In genomic region chrIII:4398463-4398862, ce11 we compare ENCODE assay signal across 2 worm cellular contexts.
TF ChIP-seq lines count a peak whose summit lies in the region.

R07E5.6 (plus strand) TSS chrIII:4398763.

TF ChIP-seq in whole organism, L3 larva, 47 proteins besides CTCF, POLR2A, EP300 and RAD21:
- TF ChIP-seq ceh-28 (tag; optimal IDR thresholded peaks at IDR 0.05; lab: Kevin White, UChicago) (peak; percentile 41), pqm-1 (tag; optimal IDR thresholded peaks at IDR 0.05; lab: Kevin White, UChicago) (no peak)
TF ChIP-seq in whole organism, L3 larva: peak in this region for 1.

TF ChIP-seq in whole organism, L4 larva, 104 proteins besides CTCF, POLR2A, EP300 and RAD21:
- TF ChIP-seq ceh-28 (tag; optimal IDR thresholded peaks at IDR 0.05; lab: Kevin White, UChicago) (peak; percentile 51), F10B5.3 (tag; optimal IDR thresholded peaks at IDR 0.05; lab: Kevin White, UChicago) (no peak)
TF ChIP-seq in whole organism, L4 larva: peak in this region for 1.

Comparison
In these comparisons a context has a peak if more than half of its experiments do, and no peak if none do; other contexts are left out.
1. Of the 28 proteins assayed by ChIP-seq in both whole organism, L4 larva and whole organism, L3 larva: peak only in whole organism, L4 larva: none; only in whole organism, L3 larva: none; in both: ceh-28; in neither: 27.